Worm (Caenorhabditis elegans) whole organism, dauer: Measurements from ENCODE around the gene tmem-145.

Source experiments
- unc-62 ChIP-seq: sonication (generic microtip); optimal IDR thresholded peaks from 2 replicates; lab custom pipeline; 2017; ENCODE audit warnings: missing biosample characterization, missing genetic modification reagents, missing genetic modification characterization

The tmem-145 gene

ce11 chrX:12082813-12083212, 9.1 kb upstream of the tmem-145 start:
- no peak for TF ChIP-seq unc-62 (GFP tag; lab: Kevin White, UChicago)

ce11 chrX:12081250-12081649, 7.6 kb upstream of the tmem-145 start:
- TF ChIP-seq unc-62 (GFP tag; lab: Kevin White, UChicago): no peak

ce11 chrX:12080581-12081162, 7.0 kb upstream of the tmem-145 start:
- no peak for TF ChIP-seq unc-62 (GFP tag; lab: Kevin White, UChicago)

- no peak for TF ChIP-seq unc-62 (GFP tag; lab: Kevin White, UChicago)
Observed at ce11 chrX:12068250-12068649, 5.4 kb downstream of the tmem-145 start, which contains the start of gene lgc-24. Gene lgc-24 (plus strand): TSS chrX:12068550.

ce11 chrX:12064908-12065307, 8.8 kb downstream of the tmem-145 start, which contains the start of gene lgc-23:
Gene lgc-23 (plus strand): TSS chrX:12065208.
- no peak for TF ChIP-seq unc-62 (GFP tag; lab: Kevin White, UChicago)

- TF ChIP-seq unc-62 (GFP tag; lab: Kevin White, UChicago): no peak
Observed at ce11 chrX:12056973-12057372, 16.7 kb downstream of the tmem-145 start, which contains the start of gene B0198.3. Gene B0198.3 (minus strand): TSS chrX:12057073.

ce11 chrX:12038728-12039127, 34.9 kb downstream of the tmem-145 start:
- TF ChIP-seq unc-62 (GFP tag; lab: Kevin White, UChicago): no peak

ce11 chrX:12037978-12038377, 35.7 kb downstream of the tmem-145 start:
- TF ChIP-seq unc-62 (GFP tag; lab: Kevin White, UChicago): no peak

ce11 chrX:12036114-12036513, 37.5 kb downstream of the tmem-145 start:
- no peak for TF ChIP-seq unc-62 (GFP tag; lab: Kevin White, UChicago)

- TF ChIP-seq unc-62 (GFP tag; lab: Kevin White, UChicago): no peak
Observed at ce11 chrX:12034661-12035060, 39.0 kb downstream of the tmem-145 start.

- TF ChIP-seq unc-62 (GFP tag; lab: Kevin White, UChicago): no peak
Observed at ce11 chrX:12033937-12034336, 39.7 kb downstream of the tmem-145 start, which contains the start of gene tsp-20. Gene tsp-20 (minus strand): TSS chrX:12034037.

- TF ChIP-seq unc-62 (GFP tag; lab: Kevin White, UChicago): no peak
Observed at ce11 chrX:12025070-12025789, 48.4 kb downstream of the tmem-145 start, which contains the start of gene B0198.2. Gene B0198.2 (plus strand): TSS chrX:12025739.

ce11 chrX:12022496-12022895, 51.2 kb downstream of the tmem-145 start:
- TF ChIP-seq unc-62 (GFP tag; lab: Kevin White, UChicago): no peak

ce11 chrX:12021446-12021845, 52.2 kb downstream of the tmem-145 start:
- no peak for TF ChIP-seq unc-62 (GFP tag; lab: Kevin White, UChicago)
